Worm (Caenorhabditis elegans) whole organism, early embryonic: ENCODE results near the gene F47C12.13.

ENCODE experiments used
- B0310.2 ChIP-seq: sonication (generic microtip); optimal IDR thresholded peaks from 2 replicates; lab custom pipeline; 2016; ENCODE audit warnings: mild to moderate bottlenecking, missing genetic modification characterization, missing compliant biosample characterization
- F13C5.2 ChIP-seq: sonication (generic microtip); optimal IDR thresholded peaks from 2 replicates; lab custom pipeline; 2017; ENCODE audit warnings: mild to moderate bottlenecking, missing genetic modification characterization, inconsistent platforms, missing compliant biosample characterization
- aly-1 ChIP-seq: sonication (generic microtip); optimal IDR thresholded peaks from 2 replicates; lab custom pipeline; 2016; ENCODE audit warnings: missing genetic modification characterization, missing compliant biosample characterization
- ama-1 ChIP-seq: fragments of 150-350 bp; optimal IDR thresholded peaks from 2 replicates; lab custom pipeline; 2014
- ceh-13 ChIP-seq: fragments of 200-800 bp; sonication (Bioruptor generic); optimal IDR thresholded peaks from 2 replicates; lab custom pipeline; 2018; ENCODE audit warnings: mild to moderate bottlenecking, missing genetic modification characterization, missing compliant biosample characterization
- ceh-36 ChIP-seq: sonication (generic microtip); optimal IDR thresholded peaks from 2 replicates; lab custom pipeline; 2016; ENCODE audit warnings: missing genetic modification characterization, inconsistent platforms, missing compliant biosample characterization
- ets-7 ChIP-seq: sonication (generic microtip); optimal IDR thresholded peaks from 2 replicates; lab custom pipeline; 2016; ENCODE audit warnings: missing genotype, missing genetic modification characterization, missing compliant biosample characterization
- flt-1 ChIP-seq: fragments of 200-800 bp; sonication (Bioruptor generic); IDR thresholded peaks from 2 replicates; pipeline ENCODE4 v1.3.6; 2022; ENCODE audit warnings: missing genetic modification characterization, missing compliant biosample characterization
- hmbx-1 ChIP-seq: sonication (generic microtip); optimal IDR thresholded peaks from 2 replicates; lab custom pipeline; 2016; ENCODE audit warnings: mild to moderate bottlenecking, missing genetic modification characterization, missing compliant biosample characterization
- hmg-4 ChIP-seq: fragments of 200-800 bp; sonication (Bioruptor generic); optimal IDR thresholded peaks from 2 replicates; lab custom pipeline; 2018; ENCODE audit warnings: mild to moderate bottlenecking, missing genetic modification characterization, missing compliant biosample characterization
- hnd-1 ChIP-seq: sonication (generic microtip); optimal IDR thresholded peaks from 2 replicates; lab custom pipeline; 2016; ENCODE audit warnings: missing genetic modification characterization, missing compliant biosample characterization
- pes-1 ChIP-seq: fragments of 200-800 bp; sonication (Bioruptor generic); IDR thresholded peaks from 2 replicates; pipeline ENCODE4 v1.3.6; 2022; ENCODE audit warnings: missing genetic modification reagents, missing genetic modification characterization, missing compliant biosample characterization
- scrt-1 ChIP-seq: fragments of 200-800 bp; sonication (Bioruptor generic); IDR thresholded peaks from 2 replicates; pipeline ENCODE4 v1.3.6; 2022; ENCODE audit warnings: missing genetic modification characterization, missing compliant biosample characterization
- sea-1 ChIP-seq: fragments of 200-800 bp; sonication (Bioruptor generic); conservative IDR thresholded peaks from 2 replicates; pipeline ENCODE4 v1.3.6; 2022; ENCODE audit warnings: missing genetic modification characterization, missing compliant biosample characterization
- tbx-11 ChIP-seq: fragments of 200-800 bp; sonication (Bioruptor generic); IDR thresholded peaks from 2 replicates; pipeline ENCODE4 v1.3.6; 2022; ENCODE audit warnings: missing genetic modification characterization, missing compliant biosample characterization
- tbx-37 ChIP-seq: fragments of 200-800 bp; sonication (Bioruptor generic); conservative IDR thresholded peaks from 2 replicates; pipeline ENCODE4 v1.3.6; 2022; ENCODE audit warnings: missing genetic modification reagents, missing genetic modification characterization, missing compliant biosample characterization
- tra-4 ChIP-seq: sonication (generic microtip); optimal IDR thresholded peaks from 2 replicates; lab custom pipeline; 2017; ENCODE audit warnings: missing genetic modification characterization, missing compliant biosample characterization

The F47C12.13 gene

DNA sequence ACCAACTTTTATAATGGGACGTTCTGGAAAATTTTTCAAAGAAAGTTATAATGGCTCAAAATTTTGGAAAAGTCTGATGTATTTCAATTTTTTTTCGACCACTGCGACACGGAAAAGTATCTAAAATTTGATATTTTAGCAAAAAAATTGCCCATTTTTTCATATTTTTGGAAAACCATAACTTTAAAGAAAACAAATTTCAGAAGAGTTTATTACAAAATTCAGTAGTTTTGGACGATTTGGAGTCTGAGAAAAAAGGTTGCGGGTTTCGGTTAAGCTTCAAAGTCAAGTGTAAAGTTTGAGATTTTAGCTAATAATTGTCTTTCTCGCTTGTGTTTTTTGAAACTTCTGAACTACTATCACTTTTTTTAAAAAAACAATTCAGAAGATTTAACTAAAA lies 6.1 kb downstream of the F47C12.13 start:
- no peak for TF ChIP-seq tra-4 (tag; lab: Kevin White, UChicago)
- TF ChIP-seq pes-1 = no peak
- no peak for TF ChIP-seq ama-1 (lab: Kevin White, UChicago)
- no peak for TF ChIP-seq hmbx-1 (tag; lab: Kevin White, UChicago)
- TF ChIP-seq tbx-37 = no peak

ce11 chrIV:3981601-3982000 lies 12.6 kb downstream of the F47C12.13 start, which contains the start of gene srh-223:
srh-223 (plus strand) TSS chrIV:3981901.
- TF ChIP-seq ceh-36 (no peak), aly-1 (tag; lab: Kevin White, UChicago) (no peak), flt-1 (GFP tag; lab: Robert Waterston, UW) (no peak), ceh-13 (GFP tag; lab: Kevin White, UChicago) (no peak), ama-1 (lab: Kevin White, UChicago) (no peak), B0310.2 (no peak), tra-4 (tag; lab: Kevin White, UChicago) (no peak), tbx-11 (GFP tag; lab: Robert Waterston, UW) (no peak), scrt-1 (no peak)

ce11 chrIV:3979525-3979924 lies 14.7 kb downstream of the F47C12.13 start, which contains the start of gene srh-222:
srh-222 (plus strand) TSS chrIV:3979825.
- no peak for TF ChIP-seq pes-1
- TF ChIP-seq aly-1 (tag; lab: Kevin White, UChicago) = no peak
- TF ChIP-seq B0310.2 = no peak
- no peak for TF ChIP-seq F13C5.2
- TF ChIP-seq ceh-36 = no peak
- TF ChIP-seq hnd-1 (tag; lab: Kevin White, UChicago) = no peak
- no peak for TF ChIP-seq tbx-11 (GFP tag; lab: Robert Waterston, UW)
- no peak for TF ChIP-seq ets-7 (tag; lab: Kevin White, UChicago)
- no peak for TF ChIP-seq ceh-13 (GFP tag; lab: Kevin White, UChicago)
- no peak for TF ChIP-seq tbx-37
- no peak for TF ChIP-seq hmg-4 (GFP tag; lab: Kevin White, UChicago)
- no peak for TF ChIP-seq flt-1 (GFP tag; lab: Robert Waterston, UW)
- no peak for TF ChIP-seq scrt-1
- no peak for TF ChIP-seq ama-1 (lab: Kevin White, UChicago)
- no peak for TF ChIP-seq tra-4 (tag; lab: Kevin White, UChicago)
- TF ChIP-seq sea-1 = no peak
- TF ChIP-seq hmbx-1 (tag; lab: Kevin White, UChicago) = no peak

- TF ChIP-seq pes-1 (no peak), aly-1 (tag; lab: Kevin White, UChicago) (no peak), hnd-1 (tag; lab: Kevin White, UChicago) (no peak), tbx-37 (no peak), B0310.2 (no peak), tra-4 (tag; lab: Kevin White, UChicago) (no peak), tbx-11 (GFP tag; lab: Robert Waterston, UW) (no peak), ceh-13 (GFP tag; lab: Kevin White, UChicago) (no peak), scrt-1 (no peak), hmg-4 (GFP tag; lab: Kevin White, UChicago) (no peak), hmbx-1 (tag; lab: Kevin White, UChicago) (no peak)
Measured at ce11 chrIV:3977965-3978523, 16.2 kb downstream of the F47C12.13 start, which contains the start of gene srh-220. srh-220 (minus strand) TSS chrIV:3978015.

DNA sequence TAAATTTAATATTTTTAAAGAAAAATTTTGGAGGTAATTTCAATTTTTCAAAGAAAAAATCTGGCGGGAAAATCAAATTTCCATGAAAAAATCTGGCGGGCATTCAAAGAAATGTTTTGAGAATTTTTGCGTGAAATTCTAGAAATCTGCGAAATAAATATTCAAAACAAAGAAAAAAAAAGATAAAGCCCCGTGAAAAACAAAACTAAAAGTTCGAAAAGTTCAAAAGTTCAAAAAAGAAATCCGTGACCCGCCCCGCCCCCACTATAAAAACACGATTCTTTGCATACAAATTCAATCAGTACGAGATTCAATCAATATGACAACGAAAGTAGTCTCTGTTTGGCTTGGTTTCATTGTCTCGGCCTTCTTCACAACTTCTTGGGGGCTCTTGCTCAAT lies 21.2 kb downstream of the F47C12.13 start, which contains the start of gene clec-79:
TSS of gene clec-79 (plus strand) at position 301 of the 400 bp plus-strand sequence.
- no peak for TF ChIP-seq flt-1 (GFP tag; lab: Robert Waterston, UW)
- TF ChIP-seq hmbx-1 (tag; lab: Kevin White, UChicago) = no peak
- no peak for TF ChIP-seq ets-7 (tag; lab: Kevin White, UChicago)
- TF ChIP-seq ceh-36 = no peak
- no peak for TF ChIP-seq hmg-4 (GFP tag; lab: Kevin White, UChicago)
- TF ChIP-seq B0310.2 = no peak
- TF ChIP-seq aly-1 (tag; lab: Kevin White, UChicago) = no peak
- no peak for TF ChIP-seq F13C5.2
- TF ChIP-seq pes-1 = no peak
- TF ChIP-seq ceh-13 (GFP tag; lab: Kevin White, UChicago) = no peak
- TF ChIP-seq sea-1 = no peak

- TF ChIP-seq tbx-37 (no peak), ama-1 (lab: Kevin White, UChicago) (no peak), ceh-36 (no peak), ceh-13 (GFP tag; lab: Kevin White, UChicago) (no peak), tra-4 (tag; lab: Kevin White, UChicago) (no peak), ets-7 (tag; lab: Kevin White, UChicago) (no peak)
Measured at ce11 chrIV:3965013-3965412, 29.2 kb downstream of the F47C12.13 start, which contains the start of gene clec-76. clec-76 (plus strand) TSS chrIV:3965246.

DNA sequence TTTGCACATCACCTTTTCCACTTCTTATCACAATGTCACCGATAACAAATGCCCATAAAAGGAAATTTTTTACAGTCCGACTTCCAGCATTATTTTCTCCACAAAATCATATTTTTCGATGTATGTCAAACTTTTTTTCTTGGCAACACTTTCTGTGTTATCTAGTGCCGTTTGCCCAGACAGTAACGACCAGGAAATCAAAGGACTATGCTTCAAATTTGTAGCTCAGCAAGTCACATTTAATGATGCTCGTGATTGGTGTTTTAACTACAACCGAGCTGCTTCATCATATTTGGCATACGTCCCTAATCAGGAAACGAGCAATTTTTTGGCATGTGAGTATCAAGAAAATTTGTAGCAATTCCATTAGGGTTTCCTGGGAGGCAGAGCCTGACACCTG lies 30.7 kb downstream of the F47C12.13 start:
- no peak for TF ChIP-seq tra-4 (tag; lab: Kevin White, UChicago)
- no peak for TF ChIP-seq B0310.2
- TF ChIP-seq ets-7 (tag; lab: Kevin White, UChicago) = no peak
- TF ChIP-seq tbx-37 = no peak
- no peak for TF ChIP-seq hnd-1 (tag; lab: Kevin White, UChicago)
- TF ChIP-seq pes-1 = no peak
- TF ChIP-seq flt-1 (GFP tag; lab: Robert Waterston, UW) = no peak
- no peak for TF ChIP-seq tbx-11 (GFP tag; lab: Robert Waterston, UW)
- no peak for TF ChIP-seq F13C5.2
- TF ChIP-seq ama-1 (lab: Kevin White, UChicago) = no peak
- no peak for TF ChIP-seq hmbx-1 (tag; lab: Kevin White, UChicago)
- TF ChIP-seq aly-1 (tag; lab: Kevin White, UChicago) = no peak

DNA sequence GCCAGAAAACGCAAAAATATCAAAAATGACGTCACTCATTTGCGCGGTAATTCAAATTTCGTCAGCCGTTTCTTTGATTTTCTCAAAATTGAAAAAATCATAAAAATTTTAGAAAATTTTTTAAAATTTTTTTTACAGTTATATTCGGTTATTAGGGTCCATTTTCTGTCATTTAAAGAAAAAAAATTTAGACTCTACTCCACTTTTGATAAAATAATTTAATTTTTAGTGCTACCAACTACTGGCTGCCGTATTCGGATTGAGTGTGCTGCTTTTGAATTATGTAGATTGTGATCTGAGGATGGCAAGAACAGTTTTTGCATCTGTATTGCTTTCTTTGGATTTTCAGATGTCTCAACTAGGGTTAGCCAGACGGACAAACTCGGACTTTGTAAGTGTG lies 31.6 kb downstream of the F47C12.13 start, which contains the start of gene Y46C8AM.1:
TSS of gene Y46C8AM.1 (plus strand) at position 301 of the 400 bp plus-strand sequence.
- TF ChIP-seq ceh-36 (no peak), tra-4 (tag; lab: Kevin White, UChicago) (no peak), F13C5.2 (no peak), hmg-4 (GFP tag; lab: Kevin White, UChicago) (no peak), flt-1 (GFP tag; lab: Robert Waterston, UW) (no peak), B0310.2 (no peak), hmbx-1 (tag; lab: Kevin White, UChicago) (no peak), aly-1 (tag; lab: Kevin White, UChicago) (no peak), tbx-11 (GFP tag; lab: Robert Waterston, UW) (no peak), ceh-13 (GFP tag; lab: Kevin White, UChicago) (no peak), tbx-37 (no peak), ets-7 (tag; lab: Kevin White, UChicago) (no peak), ama-1 (lab: Kevin White, UChicago) (no peak), hnd-1 (tag; lab: Kevin White, UChicago) (no peak), scrt-1 (no peak), pes-1 (no peak), sea-1 (no peak)
